Worm (Caenorhabditis elegans) whole organism, late embryonic: Measurements from ENCODE around the gene fbxc-26.

ENCODE experiments used
- C38D4.7 ChIP-seq: fragments of 200-800 bp; sonication (Bioruptor generic); optimal IDR thresholded peaks from 2 replicates; lab custom pipeline; 2018; ENCODE audit warnings: mild to moderate bottlenecking, missing genetic modification characterization, moderate library complexity, missing compliant biosample characterization
- K02D7.2 ChIP-seq: sonication (generic microtip); optimal IDR thresholded peaks from 2 replicates; lab custom pipeline; 2017; ENCODE audit warnings: mild to moderate bottlenecking, missing genetic modification characterization, missing compliant biosample characterization
- K09A11.1 ChIP-seq: sonication (generic microtip); optimal IDR thresholded peaks from 2 replicates; lab custom pipeline; 2017; ENCODE audit warnings: antibody characterized with exemption, mild to moderate bottlenecking, missing genetic modification characterization, missing compliant biosample characterization; ENCODE audit not compliant: insufficient read depth
- ama-1 ChIP-seq: fragments of 150-350 bp; optimal IDR thresholded peaks from 2 replicates; lab custom pipeline; 2014
- ceh-18 ChIP-seq: sonication (generic microtip); optimal IDR thresholded peaks from 2 replicates; lab custom pipeline; 2016; ENCODE audit warnings: missing genetic modification characterization, missing compliant biosample characterization
- ceh-2 ChIP-seq: sonication (generic microtip); optimal IDR thresholded peaks from 2 replicates; lab custom pipeline; 2016; ENCODE audit warnings: missing genotype, missing genetic modification characterization, missing compliant biosample characterization
- ceh-22 ChIP-seq: sonication (generic microtip); optimal IDR thresholded peaks from 2 replicates; lab custom pipeline; 2017; ENCODE audit warnings: missing biosample characterization, missing genetic modification characterization
- ceh-24 ChIP-seq: sonication (generic microtip); optimal IDR thresholded peaks from 2 replicates; lab custom pipeline; 2016; ENCODE audit warnings: mild to moderate bottlenecking, missing genetic modification characterization, missing compliant biosample characterization
- ceh-30 ChIP-seq: fragments of 150-350 bp; optimal IDR thresholded peaks from 2 replicates; lab custom pipeline; 2014; ENCODE audit warnings: missing biosample characterization, missing genetic modification characterization
- ceh-45 ChIP-seq: fragments of 200-800 bp; sonication (Bioruptor generic); IDR thresholded peaks from 2 replicates; pipeline ENCODE4 v1.3.6; 2022; ENCODE audit warnings: missing genetic modification reagents, missing genetic modification characterization, missing compliant biosample characterization
- ceh-48 ChIP-seq: sonication (generic microtip); optimal IDR thresholded peaks from 2 replicates; lab custom pipeline; 2016; ENCODE audit warnings: missing genetic modification characterization, inconsistent platforms, missing compliant biosample characterization
- ceh-9 ChIP-seq: sonication (generic microtip); optimal IDR thresholded peaks from 2 replicates; lab custom pipeline; 2016; ENCODE audit warnings: mild to moderate bottlenecking, missing genetic modification characterization, inconsistent platforms, missing compliant biosample characterization
- dmd-4 ChIP-seq: sonication (generic microtip); optimal IDR thresholded peaks from 2 replicates; lab custom pipeline; 2016; ENCODE audit warnings: borderline replicate concordance, missing genetic modification characterization, missing compliant biosample characterization
- dve-1 ChIP-seq: sonication (generic microtip); optimal IDR thresholded peaks from 2 replicates; lab custom pipeline; 2017; ENCODE audit warnings: antibody characterized with exemption, mild to moderate bottlenecking, missing genetic modification characterization, missing compliant biosample characterization
- elt-2 ChIP-seq: sonication (generic microtip); optimal IDR thresholded peaks from 2 replicates; lab custom pipeline; 2016; ENCODE audit warnings: missing genetic modification reagents, missing genetic modification characterization, missing compliant biosample characterization
- elt-4 ChIP-seq: sonication (generic microtip); optimal IDR thresholded peaks from 2 replicates; lab custom pipeline; 2016; ENCODE audit warnings: missing genetic modification characterization, missing compliant biosample characterization
- eyg-1 ChIP-seq: sonication (generic microtip); optimal IDR thresholded peaks from 2 replicates; lab custom pipeline; 2016; ENCODE audit warnings: missing genotype, missing genetic modification characterization, missing compliant biosample characterization
- fkh-10 ChIP-seq: fragments of 150-350 bp; optimal IDR thresholded peaks from 2 replicates; lab custom pipeline; 2014; ENCODE audit warnings: missing biosample characterization, missing genetic modification reagents, missing genetic modification characterization
- fkh-6 ChIP-seq: sonication (generic microtip); optimal IDR thresholded peaks from 2 replicates; lab custom pipeline; 2016; ENCODE audit warnings: missing genetic modification characterization, missing compliant biosample characterization
- gmeb-2 ChIP-seq: sonication (generic microtip); optimal IDR thresholded peaks from 2 replicates; lab custom pipeline; 2016; ENCODE audit warnings: missing genetic modification characterization, inconsistent platforms, missing compliant biosample characterization
- hlh-15 ChIP-seq: sonication (generic microtip); optimal IDR thresholded peaks from 2 replicates; lab custom pipeline; 2016; ENCODE audit warnings: missing genetic modification characterization, missing compliant biosample characterization
- hlh-30 ChIP-seq: sonication (generic microtip); optimal IDR thresholded peaks from 2 replicates; lab custom pipeline; 2017; ENCODE audit warnings: antibody characterized with exemption, missing genetic modification characterization, missing compliant biosample characterization; ENCODE audit not compliant: insufficient read depth
- hlh-6 ChIP-seq: sonication (generic microtip); optimal IDR thresholded peaks from 2 replicates; lab custom pipeline; 2016; ENCODE audit warnings: missing genotype, missing genetic modification characterization, missing compliant biosample characterization
- hlh-8 ChIP-seq: sonication (generic microtip); optimal IDR thresholded peaks from 2 replicates; lab custom pipeline; 2016; ENCODE audit warnings: missing genotype, missing genetic modification characterization, missing compliant biosample characterization
- lin-11 ChIP-seq: fragments of 200-800 bp; sonication (Bioruptor generic); optimal IDR thresholded peaks from 2 replicates; lab custom pipeline; 2018; ENCODE audit warnings: mild to moderate bottlenecking, missing genetic modification characterization, missing compliant biosample characterization
- madf-2 ChIP-seq: sonication (generic microtip); optimal IDR thresholded peaks from 2 replicates; lab custom pipeline; 2017; ENCODE audit warnings: missing genetic modification characterization, missing compliant biosample characterization
- nfya-1 ChIP-seq: sonication (generic microtip); optimal IDR thresholded peaks from 2 replicates; lab custom pipeline; 2017; ENCODE audit warnings: missing genetic modification characterization, mild to moderate bottlenecking, missing compliant biosample characterization, antibody characterized with exemption, moderate library complexity
- odd-2 ChIP-seq: sonication (generic microtip); optimal IDR thresholded peaks from 2 replicates; lab custom pipeline; 2017; ENCODE audit warnings: antibody characterized with exemption, mild to moderate bottlenecking, missing genetic modification characterization, missing compliant biosample characterization
- pag-3 ChIP-seq: sonication (generic microtip); optimal IDR thresholded peaks from 2 replicates; lab custom pipeline; 2016; ENCODE audit warnings: missing compliant biosample characterization, missing genetic modification characterization, borderline replicate concordance
- pha-2 ChIP-seq: sonication (generic microtip); optimal IDR thresholded peaks from 2 replicates; lab custom pipeline; 2017; ENCODE audit warnings: mild to moderate bottlenecking, missing genetic modification characterization, missing compliant biosample characterization
- pros-1 ChIP-seq: fragments of 150-350 bp; optimal IDR thresholded peaks from 2 replicates; lab custom pipeline; 2014; ENCODE audit warnings: missing biosample characterization, missing genetic modification reagents, missing genetic modification characterization
- rnt-1 ChIP-seq: sonication (generic microtip); optimal IDR thresholded peaks from 2 replicates; lab custom pipeline; 2016; ENCODE audit warnings: missing genetic modification characterization, missing compliant biosample characterization
- sdc-2 ChIP-seq: sonication (generic microtip); optimal IDR thresholded peaks from 2 replicates; lab custom pipeline; 2016; ENCODE audit warnings: missing genotype, missing genetic modification characterization, missing compliant biosample characterization
- tbx-7 ChIP-seq: sonication (generic microtip); optimal IDR thresholded peaks from 2 replicates; lab custom pipeline; 2016; ENCODE audit warnings: missing genotype, missing genetic modification characterization, missing compliant biosample characterization
- unc-3 ChIP-seq, 2 experiments: fragments of 200-800 bp in 1 of 2; sonication (Bioruptor generic) in 1 of 2; sonication (generic microtip) in 1 of 2; conservative IDR thresholded peaks in 1 of 2; optimal IDR thresholded peaks in 1 of 2; 2 replicates each; pipeline versions ENCODE4 v1.3.6 to Lab custom; 2016 to 2022; ENCODE audit warnings: missing compliant biosample characterization in 2 of 2, missing genetic modification characterization in 2 of 2, missing genetic modification reagents in 1 of 2
- unc-42 ChIP-seq: sonication (generic microtip); optimal IDR thresholded peaks from 2 replicates; lab custom pipeline; 2016; ENCODE audit warnings: missing genotype, missing genetic modification characterization, missing compliant biosample characterization
- unc-86 ChIP-seq: sonication (generic microtip); optimal IDR thresholded peaks from 2 replicates; lab custom pipeline; 2016; ENCODE audit warnings: missing genetic modification characterization, missing compliant biosample characterization
- zip-5 ChIP-seq: sonication (generic microtip); optimal IDR thresholded peaks from 2 replicates; lab custom pipeline; 2016; ENCODE audit warnings: missing genetic modification characterization, missing compliant biosample characterization
- ztf-16 ChIP-seq: sonication (generic microtip); optimal IDR thresholded peaks from 2 replicates; lab custom pipeline; 2017; ENCODE audit warnings: missing genetic modification characterization, missing compliant biosample characterization

The fbxc-26 gene

DNA sequence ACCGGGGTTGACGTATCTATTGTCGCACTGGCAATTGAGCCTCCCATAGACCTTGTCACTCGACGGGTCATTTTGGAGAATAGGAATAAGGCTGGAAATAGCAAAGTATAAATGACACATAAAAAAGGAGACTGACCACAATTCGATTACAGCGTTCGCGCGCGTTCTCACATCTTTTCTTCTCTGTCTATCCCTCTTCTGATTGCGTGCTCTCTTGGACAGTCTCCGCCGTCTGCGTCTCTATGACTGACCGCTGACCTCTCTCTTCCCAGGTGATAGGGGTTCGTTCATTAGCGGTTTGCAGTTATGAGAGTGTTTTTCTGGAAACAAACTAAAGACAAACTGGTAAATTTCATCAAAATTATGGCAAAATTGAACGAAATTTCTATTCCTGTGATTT, 41.9 kb upstream of the fbxc-26 start, which contains the start of gene ceh-83:
ceh-83 (minus strand) TSS at position 181 of the 400 bp plus-strand sequence.
- TF ChIP-seq ceh-45 (no peak), unc-86 (tag; lab: Kevin White, UChicago) (no peak), hlh-30 (no peak), unc-3 (GFP tag; conservative IDR thresholded peaks at IDR 0.05; lab: Robert Waterston, UW) (no peak), unc-3 (tag; optimal IDR thresholded peaks at IDR 0.05; lab: Kevin White, UChicago) (no peak), fkh-10 (GFP tag; lab: Kevin White, UChicago) (no peak), ceh-48 (tag; lab: Kevin White, UChicago) (no peak), lin-11 (tag; lab: Kevin White, UChicago) (no peak), odd-2 (tag; lab: Kevin White, UChicago) (no peak), dmd-4 (no peak), hlh-15 (tag; lab: Kevin White, UChicago) (no peak), hlh-6 (tag; lab: Kevin White, UChicago) (no peak)

DNA sequence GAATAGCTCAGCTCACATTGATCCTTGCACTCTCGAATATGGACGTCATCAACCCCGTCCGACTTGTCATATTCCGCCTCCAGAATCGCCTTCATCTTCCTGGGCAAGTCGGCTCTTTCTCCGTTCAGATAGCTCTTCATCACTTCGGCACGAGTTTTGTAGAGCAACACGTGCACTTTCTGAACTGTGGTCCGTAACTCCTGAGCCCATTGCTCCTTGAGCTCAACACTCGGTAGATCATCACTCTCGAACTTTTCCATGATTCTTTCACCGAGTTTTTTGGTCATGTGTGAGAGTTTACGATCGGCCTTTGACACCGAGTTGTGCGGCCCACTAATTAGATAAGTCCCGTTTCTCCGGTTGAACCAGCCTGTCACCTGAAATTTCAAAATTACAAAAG, 40.7 kb upstream of the fbxc-26 start:
- TF ChIP-seq rnt-1 (tag; lab: Kevin White, UChicago) (no peak), elt-2 (tag; lab: Kevin White, UChicago) (no peak), ama-1 (no peak), ceh-48 (tag; lab: Kevin White, UChicago) (no peak), ceh-22 (no peak), ceh-24 (tag; lab: Kevin White, UChicago) (no peak), eyg-1 (tag; lab: Kevin White, UChicago) (no peak), dmd-4 (no peak), pros-1 (no peak), dve-1 (tag; lab: Kevin White, UChicago) (no peak), ztf-16 (tag; lab: Kevin White, UChicago) (no peak), K02D7.2 (tag; lab: Kevin White, UChicago) (no peak), ceh-9 (no peak), lin-11 (tag; lab: Kevin White, UChicago) (no peak), hlh-30 (no peak), elt-4 (tag; lab: Kevin White, UChicago) (no peak), ceh-30 (tag; lab: Kevin White, UChicago) (no peak), pha-2 (tag; lab: Kevin White, UChicago) (no peak), sdc-2 (no peak)

ce11 chrII:1731932-1732331, 37.5 kb upstream of the fbxc-26 start, which contains the start of gene ceh-82:
ceh-82 (plus strand) TSS chrII:1732232.
- no peak for TF ChIP-seq C38D4.7 (GFP tag; lab: Kevin White, UChicago)
- TF ChIP-seq fkh-10 (GFP tag; lab: Kevin White, UChicago) = no peak
- no peak for TF ChIP-seq ztf-16 (tag; lab: Kevin White, UChicago)
- TF ChIP-seq zip-5 = no peak
- no peak for TF ChIP-seq unc-42 (tag; lab: Kevin White, UChicago)
- TF ChIP-seq hlh-15 (tag; lab: Kevin White, UChicago) = no peak
- TF ChIP-seq fkh-6 (tag; lab: Kevin White, UChicago) = no peak
- no peak for TF ChIP-seq pag-3 (tag; lab: Kevin White, UChicago)
- no peak for TF ChIP-seq hlh-6 (tag; lab: Kevin White, UChicago)
- no peak for TF ChIP-seq hlh-8 (tag; lab: Kevin White, UChicago)
- TF ChIP-seq tbx-7 (tag; lab: Kevin White, UChicago) = no peak
- TF ChIP-seq rnt-1 (tag; lab: Kevin White, UChicago) = no peak

DNA sequence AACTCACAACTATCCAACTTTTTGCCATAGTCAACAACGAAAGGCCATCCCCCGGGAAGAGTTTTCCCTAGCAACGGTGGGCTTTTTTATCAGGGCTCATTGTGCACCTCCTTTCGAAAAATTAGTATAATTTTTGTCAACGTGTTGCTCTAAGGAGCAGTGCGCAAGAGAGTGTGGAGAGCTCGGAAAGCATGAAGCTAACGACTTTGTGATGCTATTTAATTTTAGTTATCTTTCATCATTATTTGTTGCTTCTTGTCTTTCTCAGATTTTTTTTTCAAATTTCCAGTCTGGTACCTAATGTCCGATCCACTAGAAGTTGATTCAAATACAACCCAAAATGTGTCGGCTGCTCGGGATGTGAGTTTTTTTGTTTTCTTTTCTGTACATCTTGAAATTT, 35.7 kb upstream of the fbxc-26 start, which contains the start of gene ceh-81:
ceh-81 (plus strand) TSS at position 301 of the 400 bp plus-strand sequence.
- TF ChIP-seq hlh-6 (tag; lab: Kevin White, UChicago) (no peak), pag-3 (tag; lab: Kevin White, UChicago) (no peak), madf-2 (tag; lab: Kevin White, UChicago) (no peak), ceh-2 (tag; lab: Kevin White, UChicago) (no peak), dmd-4 (no peak), nfya-1 (tag; lab: Kevin White, UChicago) (no peak), K09A11.1 (no peak), ceh-18 (tag; lab: Kevin White, UChicago) (no peak), gmeb-2 (tag; lab: Kevin White, UChicago) (no peak), unc-3 (GFP tag; conservative IDR thresholded peaks at IDR 0.05; lab: Robert Waterston, UW) (no peak), unc-3 (tag; optimal IDR thresholded peaks at IDR 0.05; lab: Kevin White, UChicago) (no peak), fkh-6 (tag; lab: Kevin White, UChicago) (no peak)
